Worm (Caenorhabditis elegans): ENCODE measurements around the gene Y57G7A.11.
A peak's percentile ranks its signal among the peaks of the same experiment; 100 is the strongest.

DNA sequence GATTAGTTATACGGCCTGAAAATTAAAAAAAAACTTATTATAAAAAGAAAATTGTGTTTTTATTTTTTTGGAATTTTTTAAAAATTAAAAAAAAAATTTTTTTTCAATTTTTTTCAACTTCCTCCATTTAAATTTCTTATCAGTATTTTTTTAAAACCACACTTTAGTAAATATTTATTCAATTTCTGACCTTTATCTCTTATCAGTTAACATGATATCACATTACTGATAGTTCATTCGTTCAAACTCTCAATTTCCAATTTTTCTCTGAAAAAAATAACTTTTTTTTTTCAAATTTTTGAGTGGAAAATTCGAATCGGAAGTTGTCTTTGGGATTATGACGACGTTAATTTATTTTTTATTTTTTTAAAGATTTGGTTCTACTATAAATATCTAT, 21.0 kb upstream of the Y57G7A.11 start:
- no peak for TF ChIP-seq fos-1 (tag; optimal IDR thresholded peaks at IDR 0.05)
- TF ChIP-seq zag-1 (tag; optimal IDR thresholded peaks at IDR 0.05) = no peak
- no peak for TF ChIP-seq nhr-12 (tag; optimal IDR thresholded peaks at IDR 0.05)
- TF ChIP-seq unc-98 (GFP tag; IDR thresholded peaks at IDR 0.05) = no peak
- TF ChIP-seq aly-2 (tag; optimal IDR thresholded peaks at IDR 0.05) = no peak
- TF ChIP-seq mdl-1 (tag; optimal IDR thresholded peaks at IDR 0.05) = no peak
- peak; percentile 46 for TF ChIP-seq elt-2 (tag; optimal IDR thresholded peaks at IDR 0.05)
- TF ChIP-seq efl-3 (GFP tag; optimal IDR thresholded peaks at IDR 0.05) = no peak
- no peak for TF ChIP-seq skn-1 (tag; optimal IDR thresholded peaks at IDR 0.05)
- TF ChIP-seq dsc-1 (tag; optimal IDR thresholded peaks at IDR 0.05) = no peak
- TF ChIP-seq ama-1 (optimal IDR thresholded peaks at IDR 0.05) = no peak

Data from whole organism, L1 larva.